Worm (Caenorhabditis elegans) whole organism, L4/young adult: ENCODE results near the gene ctsa-1.2.

Experiments used
- W03F9.2 ChIP-seq: fragments of 150-350 bp; optimal IDR thresholded peaks from 2 replicates; lab custom pipeline; 2014; ENCODE audit warnings: missing biosample characterization, missing genetic modification characterization
- dao-5 ChIP-seq: sonication (generic microtip); optimal IDR thresholded peaks from 2 replicates; lab custom pipeline; 2016; ENCODE audit warnings: missing genotype, missing genetic modification characterization, moderate library complexity, missing compliant biosample characterization

ce11 chrII:11700635-11701034 is 38.5 kb upstream of the ctsa-1.2 start:
- TF ChIP-seq dao-5 (no peak), W03F9.2 (tag; lab: Kevin White, UChicago) (no peak)
